Worm (Caenorhabditis elegans): ENCODE data around the gene tex-2.

ce11 chrII:5866920-5867319, 6.5 kb downstream of the tex-2 start:
- TF ChIP-seq R02D3.7 (tag; optimal IDR thresholded peaks at IDR 0.05) (no peak), egl-27 (tag; optimal IDR thresholded peaks at IDR 0.05) (no peak), nhr-23 (tag; optimal IDR thresholded peaks at IDR 0.05) (no peak), snpc-4 (tag; optimal IDR thresholded peaks at IDR 0.05) (no peak), lin-39 (tag; optimal IDR thresholded peaks at IDR 0.05) (no peak), mdl-1 (tag; optimal IDR thresholded peaks at IDR 0.05) (no peak), fos-1 (tag; optimal IDR thresholded peaks at IDR 0.05) (no peak), ztf-4 (tag; optimal IDR thresholded peaks at IDR 0.05) (no peak), ceh-28 (tag; optimal IDR thresholded peaks at IDR 0.05) (no peak), zag-1 (tag; optimal IDR thresholded peaks at IDR 0.05) (no peak), ztf-11 (tag; optimal IDR thresholded peaks at IDR 0.05) (no peak), nhr-11 (tag; optimal IDR thresholded peaks at IDR 0.05) (no peak), nhr-25 (tag; optimal IDR thresholded peaks at IDR 0.05) (no peak), ceh-82 (tag; optimal IDR thresholded peaks at IDR 0.05) (no peak)

All from whole organism, L3 larva.